Fruit fly (Drosophila melanogaster) whole organism, embryonic: Measurements from ENCODE around the gene Pur-alpha.
A peak's percentile ranks its signal among the peaks of the same experiment; 100 is the strongest.

Experiments used
- ATbp ChIP-seq: fragments of 200-800 bp; sonication (Bioruptor generic); optimal IDR thresholded peaks from 2 replicates; lab custom pipeline; 2017; ENCODE audit warnings: missing biosample characterization, mild to moderate bottlenecking, missing genetic modification characterization, missing genetic modification reagents
- B-H1 ChIP-seq: fragments of 200-800 bp; sonication (Bioruptor generic); IDR thresholded peaks from 3 replicates; pipeline ENCODE4 v1.3.6; 2022; ENCODE audit warnings: missing biosample characterization, missing genetic modification characterization
- CG10274 ChIP-seq: fragments of 200-800 bp; sonication (Bioruptor generic); optimal IDR thresholded peaks from 3 replicates; lab custom pipeline; 2017; ENCODE audit warnings: missing biosample characterization, mild to moderate bottlenecking, missing genetic modification characterization
- CG11247 ChIP-seq: fragments of 200-800 bp; sonication (Bioruptor generic); IDR thresholded peaks from 2 replicates; pipeline ENCODE4 v1.3.6; 2022; ENCODE audit warnings: missing biosample characterization, missing genetic modification characterization
- CG1233 ChIP-seq: fragments of 200-800 bp; sonication (Bioruptor generic); optimal IDR thresholded peaks from 4 replicates; lab custom pipeline; 2018; ENCODE audit warnings: missing biosample characterization, mild to moderate bottlenecking, missing genetic modification characterization
- CG12659 ChIP-seq: fragments of 200-800 bp; sonication (Bioruptor generic); optimal IDR thresholded peaks from 3 replicates; lab custom pipeline; 2017; ENCODE audit warnings: mild to moderate bottlenecking, missing biosample characterization, missing genetic modification reagents, missing genetic modification characterization
- CG12942 ChIP-seq: fragments of 200-800 bp; sonication (Bioruptor generic); optimal IDR thresholded peaks from 3 replicates; lab custom pipeline; 2016; ENCODE audit warnings: missing biosample characterization, missing genetic modification characterization
- CG13424 ChIP-seq: fragments of 200-800 bp; sonication (Bioruptor generic); optimal IDR thresholded peaks from 2 replicates; lab custom pipeline; 2019; ENCODE audit warnings: missing biosample characterization, mild to moderate bottlenecking, missing genetic modification characterization, moderate library complexity
- CG14014 ChIP-seq: fragments of 200-800 bp; sonication (Bioruptor generic); IDR thresholded peaks from 2 replicates; pipeline ENCODE4 v1.3.6; 2022; ENCODE audit warnings: missing biosample characterization, missing genetic modification characterization
- CG2712 ChIP-seq: fragments of 200-800 bp; optimal IDR thresholded peaks from 3 replicates; lab custom pipeline; 2019; ENCODE audit warnings: missing biosample characterization, mild to moderate bottlenecking, missing genetic modification characterization, moderate library complexity
- CG2875 ChIP-seq: fragments of 200-800 bp; sonication (Bioruptor generic); optimal IDR thresholded peaks from 2 replicates; lab custom pipeline; 2017; ENCODE audit warnings: missing biosample characterization, mild to moderate bottlenecking, missing genetic modification characterization, missing genetic modification reagents
- CG30403 ChIP-seq: fragments of 200-800 bp; sonication (Bioruptor generic); optimal IDR thresholded peaks from 3 replicates; lab custom pipeline; 2016; ENCODE audit warnings: missing biosample characterization, missing genetic modification characterization
- CG32772 ChIP-seq: fragments of 200-800 bp; sonication (Bioruptor generic); IDR thresholded peaks from 2 replicates; pipeline ENCODE4 v1.3.6; 2022; ENCODE audit warnings: missing biosample characterization, missing genetic modification characterization
- CG3838 ChIP-seq: fragments of 200-800 bp; sonication (Bioruptor generic); optimal IDR thresholded peaks from 3 replicates; lab custom pipeline; 2016; ENCODE audit warnings: missing biosample characterization, missing genetic modification characterization
- CG3995 ChIP-seq: fragments of 200-800 bp; sonication (Bioruptor generic); optimal IDR thresholded peaks from 3 replicates; lab custom pipeline; 2016; ENCODE audit warnings: missing biosample characterization, missing genetic modification characterization
- CG4730 ChIP-seq: fragments of 200-800 bp; sonication (Bioruptor generic); IDR thresholded peaks from 2 replicates; pipeline ENCODE4 v1.3.6; 2022; ENCODE audit warnings: missing biosample characterization, missing genetic modification characterization
- CG6272 ChIP-seq: fragments of 200-800 bp; sonication (Bioruptor generic); IDR thresholded peaks from 2 replicates; pipeline ENCODE4 v1.3.6; 2022; ENCODE audit warnings: missing biosample characterization, missing genetic modification characterization
- CG7556 ChIP-seq: fragments of 200-800 bp; sonication (Bioruptor generic); optimal IDR thresholded peaks from 2 replicates; lab custom pipeline; 2017; ENCODE audit warnings: missing biosample characterization, mild to moderate bottlenecking, missing genetic modification characterization
- CG8944 ChIP-seq: fragments of 200-800 bp; sonication (Bioruptor generic); optimal IDR thresholded peaks from 3 replicates; lab custom pipeline; 2016; ENCODE audit warnings: missing biosample characterization, missing genetic modification characterization
- CG9437 ChIP-seq: fragments of 200-800 bp; sonication (Bioruptor generic); optimal IDR thresholded peaks from 2 replicates; lab custom pipeline; 2018; ENCODE audit warnings: missing biosample characterization, mild to moderate bottlenecking, missing genetic modification characterization
- Chrac-16 ChIP-seq: fragments of 200-800 bp; sonication (Bioruptor generic); optimal IDR thresholded peaks from 3 replicates; lab custom pipeline; 2016; ENCODE audit warnings: missing biosample characterization, missing genetic modification characterization
- Dad ChIP-seq: fragments of 200-800 bp; sonication (Bioruptor generic); optimal IDR thresholded peaks from 3 replicates; lab custom pipeline; 2016; ENCODE audit warnings: missing biosample characterization, missing genetic modification characterization
- Fer1 ChIP-seq: fragments of 200-800 bp; sonication (Bioruptor generic); optimal IDR thresholded peaks from 2 replicates; lab custom pipeline; 2017; ENCODE audit warnings: missing biosample characterization, mild to moderate bottlenecking, missing genetic modification characterization
- Fer3 ChIP-seq: fragments of 200-800 bp; sonication (Bioruptor generic); optimal IDR thresholded peaks from 2 replicates; lab custom pipeline; 2018; ENCODE audit warnings: missing biosample characterization, mild to moderate bottlenecking, missing genetic modification characterization, moderate library complexity
- H15 ChIP-seq: fragments of 200-800 bp; sonication (Bioruptor generic); IDR thresholded peaks from 3 replicates; pipeline ENCODE4 v1.3.6; 2022; ENCODE audit warnings: missing biosample characterization, missing genetic modification characterization
- HLH54F ChIP-seq: fragments of 200-800 bp; sonication (Bioruptor generic); optimal IDR thresholded peaks from 3 replicates; lab custom pipeline; 2016; ENCODE audit warnings: missing biosample characterization, missing genetic modification characterization
- Hand ChIP-seq: fragments of 200-800 bp; sonication (Bioruptor generic); optimal IDR thresholded peaks from 2 replicates; lab custom pipeline; 2017; ENCODE audit warnings: mild to moderate bottlenecking, missing biosample characterization, missing genetic modification reagents, missing genetic modification characterization
- Hr3 ChIP-seq: fragments of 200-800 bp; sonication (Bioruptor generic); optimal IDR thresholded peaks from 3 replicates; lab custom pipeline; 2016; ENCODE audit warnings: missing biosample characterization, missing genetic modification characterization
- Hr39 ChIP-seq: fragments of >200 bp; optimal IDR thresholded peaks from 2 replicates; lab custom pipeline; 2017
- Hr51 ChIP-seq, 2 experiments: fragments of 200-800 bp; sonication (Bioruptor generic); optimal IDR thresholded peaks; 2 replicates in 1 of 2; 3 replicates in 1 of 2; lab custom pipeline; 2016 to 2018; ENCODE audit warnings: missing biosample characterization in 2 of 2, missing genetic modification characterization in 2 of 2, mild to moderate bottlenecking in 1 of 2, moderate library complexity in 1 of 2
- Kr ChIP-seq: fragments of 200-800 bp; sonication (Bioruptor generic); optimal IDR thresholded peaks from 2 replicates; lab custom pipeline; 2017; ENCODE audit warnings: missing biosample characterization, mild to moderate bottlenecking, missing genetic modification characterization
- MBD-R2 ChIP-seq: fragments of 200-800 bp; sonication (Bioruptor generic); IDR thresholded peaks from 2 replicates; pipeline ENCODE4 v1.3.6; 2022; ENCODE audit warnings: missing biosample characterization, missing genetic modification characterization
- PHDP ChIP-seq: fragments of 200-800 bp; sonication (Bioruptor generic); optimal IDR thresholded peaks from 3 replicates; lab custom pipeline; 2018; ENCODE audit warnings: missing biosample characterization, mild to moderate bottlenecking, missing genetic modification characterization, moderate library complexity
- ato ChIP-seq: fragments of 200-800 bp; sonication (Bioruptor generic); IDR thresholded peaks from 2 replicates; pipeline ENCODE4 v1.3.6; 2022; ENCODE audit warnings: missing biosample characterization, missing genetic modification characterization; ENCODE audit not compliant: partially characterized antibody
- cg ChIP-seq: fragments of 200-800 bp; sonication (Bioruptor generic); optimal IDR thresholded peaks from 3 replicates; lab custom pipeline; 2019; ENCODE audit warnings: missing biosample characterization, mild to moderate bottlenecking, missing genetic modification characterization, moderate library complexity
- chn ChIP-seq: fragments of 200-800 bp; sonication (Bioruptor generic); optimal IDR thresholded peaks from 2 replicates; lab custom pipeline; 2016; ENCODE audit warnings: missing biosample characterization, missing genetic modification characterization
- crol ChIP-seq: fragments of 200-800 bp; sonication (Bioruptor generic); IDR thresholded peaks from 2 replicates; pipeline ENCODE4 v1.3.6; 2022; ENCODE audit warnings: missing biosample characterization, missing genetic modification characterization
- disco-r ChIP-seq: fragments of 200-800 bp; sonication (Bioruptor generic); optimal IDR thresholded peaks from 2 replicates; lab custom pipeline; 2016; ENCODE audit warnings: missing biosample characterization, missing genetic modification characterization
- dmrt99B ChIP-seq: fragments of 200-800 bp; sonication (Bioruptor generic); optimal IDR thresholded peaks from 2 replicates; lab custom pipeline; 2018; ENCODE audit warnings: missing biosample characterization, mild to moderate bottlenecking, missing genetic modification characterization, moderate library complexity
- gfzf ChIP-seq: fragments of 200-800 bp; sonication (Bioruptor generic); optimal IDR thresholded peaks from 2 replicates; lab custom pipeline; 2016; ENCODE audit warnings: missing biosample characterization, mild to moderate bottlenecking, missing genetic modification characterization, moderate library complexity
- gsb-n ChIP-seq: fragments of 200-800 bp; sonication (Bioruptor generic); optimal IDR thresholded peaks from 3 replicates; lab custom pipeline; 2018; ENCODE audit warnings: missing biosample characterization, mild to moderate bottlenecking, missing genetic modification characterization
- insv ChIP-seq, 2 experiments: fragments of 200-800 bp; sonication (Bioruptor generic); optimal IDR thresholded peaks; 3 replicates each; lab custom pipeline; 2016 to 2018; ENCODE audit warnings: missing biosample characterization in 2 of 2, missing genetic modification characterization in 2 of 2
- knrl ChIP-seq: fragments of 200-800 bp; sonication (Bioruptor generic); IDR thresholded peaks from 3 replicates; pipeline ENCODE4 v1.3.6; 2022; ENCODE audit warnings: missing biosample characterization, missing genetic modification characterization; ENCODE audit not compliant: partially characterized antibody
- odd ChIP-seq: fragments of 200-800 bp; sonication (Bioruptor generic); optimal IDR thresholded peaks from 2 replicates; lab custom pipeline; 2017; ENCODE audit warnings: missing biosample characterization, mild to moderate bottlenecking, missing genetic modification characterization
- ranshi ChIP-seq: fragments of 200-800 bp; sonication (Bioruptor generic); IDR thresholded peaks from 2 replicates; pipeline ENCODE4 v1.3.6; 2022; ENCODE audit warnings: missing biosample characterization, missing genetic modification characterization
- row ChIP-seq: fragments of 200-800 bp; sonication (Bioruptor generic); IDR thresholded peaks from 3 replicates; pipeline ENCODE4 v1.3.6; 2022; ENCODE audit warnings: missing biosample characterization, missing genetic modification characterization
- scrt ChIP-seq: fragments of 200-800 bp; sonication (Bioruptor generic); optimal IDR thresholded peaks from 2 replicates; lab custom pipeline; 2018; ENCODE audit warnings: missing biosample characterization, mild to moderate bottlenecking, missing genetic modification characterization, moderate library complexity
- tgo ChIP-seq: fragments of 200-800 bp; sonication (Bioruptor generic); IDR thresholded peaks from 3 replicates; pipeline ENCODE4 v1.3.6; 2022; ENCODE audit warnings: missing biosample characterization, missing genetic modification characterization
- tll ChIP-seq, 2 experiments: fragments of 200-800 bp in 1 of 2; fragments of >200 bp in 1 of 2; sonication (Bioruptor generic) in 1 of 2; optimal IDR thresholded peaks; 2 replicates each; lab custom pipeline; 2017 to 2019; ENCODE audit warnings: missing biosample characterization in 2 of 2, missing genetic modification characterization in 2 of 2, mild to moderate bottlenecking in 1 of 2, moderate library complexity in 1 of 2
- zfh1 ChIP-seq: fragments of 200-800 bp; sonication (Bioruptor generic); IDR thresholded peaks from 3 replicates; pipeline ENCODE4 v1.3.6; 2022; ENCODE audit warnings: missing biosample characterization, missing genetic modification characterization

The Pur-alpha gene

dm6 chr4:570404-571302 lies 12.8 kb downstream of the Pur-alpha start (continued):
- TF ChIP-seq CG13424 (tag; lab: Kevin White, UChicago) (no peak), CG10274 (GFP tag; lab: Kevin White, UChicago) (no peak), CG12659 (peak; percentile 13), Chrac-16 (GFP tag; lab: Kevin White, UChicago) (no peak), zfh1 (GFP tag; lab: Robert Waterston, UW) (no peak), PHDP (no peak), CG1233 (no peak), crol (GFP tag; lab: Robert Waterston, UW) (no peak), CG4730 (GFP tag; lab: Robert Waterston, UW) (no peak), CG8944 (no peak), tgo (GFP tag; lab: Robert Waterston, UW) (no peak), Hr3 (GFP tag; lab: Kevin White, UChicago) (no peak), CG12942 (GFP tag; lab: Kevin White, UChicago) (no peak), H15 (no peak), dmrt99B (tag; lab: Kevin White, UChicago) (no peak), Fer1 (GFP tag; lab: Kevin White, UChicago) (no peak), ato (GFP tag; lab: Robert Waterston, UW) (no peak), tll (GFP tag; optimal IDR thresholded peaks at IDR 0.05; lab: Kevin White, UChicago) (no peak), CG7556 (GFP tag; lab: Kevin White, UChicago) (no peak), scrt (GFP tag; lab: Kevin White, UChicago) (no peak), CG2712 (tag; lab: Kevin White, UChicago) (peak; percentile 36), CG32772 (GFP tag; lab: Robert Waterston, UW) (no peak), CG9437 (GFP tag; lab: Kevin White, UChicago) (no peak), Hand (GFP tag; lab: Kevin White, UChicago) (no peak), MBD-R2 (GFP tag; lab: Robert Waterston, UW) (no peak), CG3838 (GFP tag; lab: Kevin White, UChicago) (no peak), B-H1 (GFP tag; lab: Robert Waterston, UW) (no peak), chn (GFP tag; lab: Kevin White, UChicago) (no peak), CG11247 (no peak), Dad (GFP tag; lab: Kevin White, UChicago) (no peak), ATbp (GFP tag; lab: Kevin White, UChicago) (no peak), HLH54F (GFP tag; lab: Kevin White, UChicago) (no peak), ranshi (GFP tag; lab: Robert Waterston, UW) (no peak), CG6272 (GFP tag; lab: Robert Waterston, UW) (no peak), disco-r (GFP tag; lab: Kevin White, UChicago) (no peak), insv (GFP tag; optimal IDR thresholded peaks at IDR 0.05; lab: Kevin White, UChicago) (peak in 1 of 2 experiments; percentile 86), CG2875 (no peak), Hr51 (GFP tag; optimal IDR thresholded peaks at IDR 0.05; lab: Kevin White, UChicago) (no peak), Kr (no peak), gsb-n (tag; lab: Kevin White, UChicago) (no peak), Hr39 (lab: Kevin White, UChicago) (no peak), CG14014 (no peak), CG30403 (GFP tag; lab: Kevin White, UChicago) (no peak), CG3995 (GFP tag; lab: Kevin White, UChicago) (peak; percentile 15), odd (GFP tag; lab: Kevin White, UChicago) (no peak), knrl (GFP tag; lab: Robert Waterston, UW) (no peak), cg (GFP tag; lab: Kevin White, UChicago) (no peak), row (peak; percentile 80; the same call in 2 of the 3 replicates), Fer3 (tag; lab: Kevin White, UChicago) (no peak), gfzf (GFP tag; lab: Kevin White, UChicago) (peak; percentile 26)
